Fruit fly (Drosophila melanogaster): ENCODE data around the gene Pitslre.
A peak's percentile ranks its signal among the peaks of the same experiment; 100 is the strongest.

The Pitslre gene

dm6 chr3L:20800208-20800607, 28.9 kb downstream of the Pitslre start, which contains the start of gene Spc105R (continued):
- TF ChIP-seq sima (GFP tag; optimal IDR thresholded peaks at IDR 0.05) (no peak), HmgZ (tag; optimal IDR thresholded peaks at IDR 0.05) (peak; percentile 7), seq (GFP tag; IDR thresholded peaks at IDR 0.05) (no peak), CG13624 (GFP tag; optimal IDR thresholded peaks at IDR 0.05) (no peak), MESR4 (GFP tag; optimal IDR thresholded peaks at IDR 0.05) (peak; percentile 41), Elba2 (GFP tag; optimal IDR thresholded peaks at IDR 0.05) (peak; percentile 65), Nf-YC (tag; optimal IDR thresholded peaks at IDR 0.05) (no peak), CG12071 (GFP tag; optimal IDR thresholded peaks at IDR 0.05) (no peak), CG14014 (GFP tag; IDR thresholded peaks at IDR 0.05) (no peak), salm (tag; optimal IDR thresholded peaks at IDR 0.05) (no peak), Dbx (GFP tag; IDR thresholded peaks at IDR 0.05) (no peak), ham (GFP tag; IDR thresholded peaks at IDR 0.05) (no peak), tx (GFP tag; optimal IDR thresholded peaks at IDR 0.05) (no peak), CG30431 (GFP tag; optimal IDR thresholded peaks at IDR 0.05) (no peak), mam (GFP tag; optimal IDR thresholded peaks at IDR 0.05) (no peak), Chrac-16 (GFP tag; optimal IDR thresholded peaks at IDR 0.05) (no peak), Aef1 (GFP tag; IDR thresholded peaks at IDR 0.05) (no peak), CG2889 (GFP tag; IDR thresholded peaks at IDR 0.05) (no peak), CG14050 (GFP tag; IDR thresholded peaks at IDR 0.05) (no peak), CG6854 (GFP tag; optimal IDR thresholded peaks at IDR 0.05) (no peak), Rx (GFP tag; IDR thresholded peaks at IDR 0.05) (no peak), CG10209 (GFP tag; optimal IDR thresholded peaks at IDR 0.05) (no peak), CG3995 (GFP tag; optimal IDR thresholded peaks at IDR 0.05) (no peak), Neu2 (GFP tag; optimal IDR thresholded peaks at IDR 0.05; ENCODE audit: borderline replicate concordance) (no peak), Eip74EF (GFP tag; optimal IDR thresholded peaks at IDR 0.05) (no peak), CG2712 (tag; optimal IDR thresholded peaks at IDR 0.05) (no peak), CG10267 (tag; optimal IDR thresholded peaks at IDR 0.05) (peak; percentile 37), H2.0 (GFP tag; IDR thresholded peaks at IDR 0.05) (no peak), sens (GFP tag) (no peak), CG8944 (GFP tag; optimal IDR thresholded peaks at IDR 0.05) (no peak), tgo (GFP tag; IDR thresholded peaks at IDR 0.05) (no peak), ATbp (GFP tag; optimal IDR thresholded peaks at IDR 0.05) (no peak), CG9817 (tag; optimal IDR thresholded peaks at IDR 0.05) (no peak), CoRest (tag; optimal IDR thresholded peaks at IDR 0.05) (no peak), D19A (tag; optimal IDR thresholded peaks at IDR 0.05) (no peak), CG11723 (GFP tag; optimal IDR thresholded peaks at IDR 0.05) (no peak), PHDP (tag; optimal IDR thresholded peaks at IDR 0.05) (no peak), CG13123 (GFP tag; optimal IDR thresholded peaks at IDR 0.05) (no peak), CG16863 (GFP tag; optimal IDR thresholded peaks at IDR 0.05) (no peak), dan (GFP tag; IDR thresholded peaks at IDR 0.05) (no peak), lilli (GFP tag; optimal IDR thresholded peaks at IDR 0.05) (no peak), CG17612 (GFP tag; IDR thresholded peaks at IDR 0.05) (no peak), croc (GFP tag; conservative IDR thresholded peaks at IDR 0.05) (no peak), caup (GFP tag; optimal IDR thresholded peaks at IDR 0.05; ENCODE audit: severe bottlenecking) (no peak), lab (GFP tag; optimal IDR thresholded peaks at IDR 0.05) (no peak), Spps (tag; optimal IDR thresholded peaks at IDR 0.05) (no peak), CG15696 (tag; optimal IDR thresholded peaks at IDR 0.05) (no peak), unpg (GFP tag; optimal IDR thresholded peaks at IDR 0.05) (no peak), CG7786 (GFP tag; optimal IDR thresholded peaks at IDR 0.05) (no peak), CG10366 (GFP tag; IDR thresholded peaks at IDR 0.05) (no peak), otp (GFP tag; IDR thresholded peaks at IDR 0.05) (no peak), CG33213 (GFP tag; optimal IDR thresholded peaks at IDR 0.05) (peak; percentile 73), CG3065 (GFP tag; optimal IDR thresholded peaks at IDR 0.05) (no peak)

Data from whole organism, embryonic.